Worm (Caenorhabditis elegans) whole organism, L1 larva: Measurements from ENCODE around the gene C38D9.8.

Source experiments
- aly-2 ChIP-seq: fragments of 150-350 bp; optimal IDR thresholded peaks from 2 replicates; lab custom pipeline; 2014; ENCODE audit warnings: missing biosample characterization, missing genetic modification characterization
- blmp-1 ChIP-seq: fragments of 150-350 bp; optimal IDR thresholded peaks from 2 replicates; lab custom pipeline; 2014; ENCODE audit warnings: missing biosample characterization, missing genetic modification characterization
- dpl-1 ChIP-seq, 3 experiments: fragments of 150-350 bp in 2 of 3; sonication (generic microtip) in 1 of 3; optimal IDR thresholded peaks; 2 replicates each; lab custom pipeline; 2014 to 2017; ENCODE audit warnings: missing biosample characterization in 3 of 3, missing genetic modification characterization in 3 of 3, missing genetic modification reagents in 3 of 3
- fkh-8 ChIP-seq: sonication (generic microtip); optimal IDR thresholded peaks from 2 replicates; lab custom pipeline; 2016; ENCODE audit warnings: mild to moderate bottlenecking, missing genetic modification characterization, missing compliant biosample characterization
- irx-1 ChIP-seq: sonication (generic microtip); optimal IDR thresholded peaks from 2 replicates; lab custom pipeline; 2016; ENCODE audit warnings: missing genetic modification characterization, missing compliant biosample characterization
- lin-13 ChIP-seq: fragments of 150-350 bp; optimal IDR thresholded peaks from 2 replicates; lab custom pipeline; 2014; ENCODE audit warnings: missing biosample characterization, missing genetic modification reagents, missing genetic modification characterization
- nhr-11 ChIP-seq: fragments of 150-350 bp; optimal IDR thresholded peaks from 2 replicates; lab custom pipeline; 2014; ENCODE audit warnings: missing biosample characterization, missing genetic modification characterization
- nhr-237 ChIP-seq: fragments of 150-350 bp; optimal IDR thresholded peaks from 2 replicates; lab custom pipeline; 2014; ENCODE audit warnings: missing biosample characterization, missing genetic modification characterization
- unc-62 ChIP-seq: fragments of 150-350 bp; optimal IDR thresholded peaks from 2 replicates; lab custom pipeline; 2014; ENCODE audit warnings: missing biosample characterization, missing genetic modification reagents, missing genetic modification characterization
- ztf-11 ChIP-seq, 2 experiments: sonication (generic microtip); optimal IDR thresholded peaks; 2 replicates each; lab custom pipeline; 2016 to 2017; ENCODE audit warnings: missing genetic modification characterization in 2 of 2, missing biosample characterization in 1 of 2, missing compliant biosample characterization in 1 of 2

DNA sequence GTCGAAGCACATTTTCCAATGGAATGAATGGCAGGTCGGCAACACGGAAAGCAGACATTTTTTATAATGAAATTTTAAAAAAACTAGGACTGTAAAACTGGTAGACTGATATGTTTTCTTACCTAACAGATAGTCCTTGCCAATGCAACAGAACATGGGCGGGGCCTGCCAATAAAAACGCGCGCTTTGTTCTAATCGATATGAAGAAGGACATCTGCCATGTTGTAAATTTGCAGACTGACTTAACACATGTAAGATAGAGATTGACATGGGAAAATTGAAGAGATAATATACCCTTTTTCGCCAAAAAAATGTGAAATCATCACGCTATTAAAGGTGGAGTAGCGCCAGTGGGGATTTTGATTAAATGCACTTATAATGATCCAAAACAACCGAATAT lies at the start of gene C38D9.8:
- TF ChIP-seq unc-62 (GFP tag; lab: Kevin White, UChicago) (no peak), aly-2 (tag; lab: Kevin White, UChicago) (no peak), irx-1 (tag; lab: Kevin White, UChicago) (no peak), nhr-237 (tag; lab: Kevin White, UChicago) (no peak), blmp-1 (tag; lab: Kevin White, UChicago) (no peak), dpl-1 (GFP tag; optimal IDR thresholded peaks at IDR 0.05; lab: Kevin White, UChicago) (no peak), lin-13 (GFP tag; lab: Kevin White, UChicago) (no peak), ztf-11 (tag; optimal IDR thresholded peaks at IDR 0.05; lab: Kevin White, UChicago) (no peak), nhr-11 (tag; lab: Kevin White, UChicago) (no peak), fkh-8 (tag; lab: Kevin White, UChicago) (no peak)
